Worm (Caenorhabditis elegans) whole organism, L1 larva: ENCODE measurements around the gene B0348.10.

Experiments
- ama-1 ChIP-seq: fragments of 150-350 bp; optimal IDR thresholded peaks from 2 replicates; lab custom pipeline; 2014
- ceh-82 ChIP-seq, 3 experiments: fragments of 150-350 bp in 1 of 3; sonication (generic microtip) in 2 of 3; optimal IDR thresholded peaks; 2 replicates each; lab custom pipeline; 2014 to 2017; ENCODE audit warnings: missing biosample characterization in 3 of 3, missing genetic modification characterization in 3 of 3
- ces-1 ChIP-seq: fragments of 150-350 bp; optimal IDR thresholded peaks from 2 replicates; lab custom pipeline; 2014; ENCODE audit warnings: missing biosample characterization, missing genetic modification reagents, missing genetic modification characterization
- jun-1 ChIP-seq: fragments of 150-350 bp; optimal IDR thresholded peaks from 2 replicates; lab custom pipeline; 2014; ENCODE audit warnings: missing biosample characterization, missing genetic modification reagents, missing genetic modification characterization
- skn-1 ChIP-seq: fragments of 150-350 bp; optimal IDR thresholded peaks from 2 replicates; lab custom pipeline; 2014; ENCODE audit warnings: missing biosample characterization, missing genetic modification characterization
- unc-62 ChIP-seq: fragments of 150-350 bp; optimal IDR thresholded peaks from 2 replicates; lab custom pipeline; 2014; ENCODE audit warnings: missing biosample characterization, missing genetic modification reagents, missing genetic modification characterization
- xbp-1 ChIP-seq: sonication (generic microtip); optimal IDR thresholded peaks from 2 replicates; lab custom pipeline; 2016; ENCODE audit warnings: missing genetic modification characterization, missing compliant biosample characterization
- ztf-11 ChIP-seq, 2 experiments: sonication (generic microtip); optimal IDR thresholded peaks; 2 replicates each; lab custom pipeline; 2016 to 2017; ENCODE audit warnings: missing genetic modification characterization in 2 of 2, missing biosample characterization in 1 of 2, missing compliant biosample characterization in 1 of 2

ce11 chrV:48622-49021, 40.1 kb upstream of the B0348.10 start, which contains the start of gene B0348.1:
- TF ChIP-seq jun-1 (tag; lab: Kevin White, UChicago) (no peak), ama-1 (lab: Kevin White, UChicago) (no peak), ztf-11 (tag; optimal IDR thresholded peaks at IDR 0.05; lab: Kevin White, UChicago) (no peak), xbp-1 (tag; lab: Kevin White, UChicago) (no peak), ces-1 (GFP tag; lab: Kevin White, UChicago) (no peak), ceh-82 (tag; optimal IDR thresholded peaks at IDR 0.05; lab: Kevin White, UChicago) (no peak), skn-1 (no peak), unc-62 (no peak)
